Fruit fly (Drosophila melanogaster): Measurements from ENCODE around the gene CG11597.

- TF ChIP-seq EcR (GFP tag; optimal IDR thresholded peaks at IDR 0.05) (no peak), pan (optimal IDR thresholded peaks at IDR 0.05) (no peak), CG8478 (optimal IDR thresholded peaks at IDR 0.05) (no peak), usp (GFP tag; optimal IDR thresholded peaks at IDR 0.05) (no peak)
Observed at dm6 chr3L:11788936-11789352, 33.1 kb downstream of the CG11597 start.
